Worm (Caenorhabditis elegans) whole organism, mixed stage, embryonic: Measurements from ENCODE around the gene ncx-9.

Source experiments
- M03D4.4 ChIP-seq: sonication (generic microtip); optimal IDR thresholded peaks from 2 replicates; lab custom pipeline; 2017; ENCODE audit warnings: mild to moderate bottlenecking, missing genetic modification characterization, missing compliant biosample characterization
- ceh-39 ChIP-seq: fragments of 150-350 bp; optimal IDR thresholded peaks from 2 replicates; lab custom pipeline; 2014; ENCODE audit warnings: missing biosample characterization, missing genetic modification characterization
- elt-3 ChIP-seq: fragments of 150-350 bp; optimal IDR thresholded peaks from 2 replicates; lab custom pipeline; 2014; ENCODE audit warnings: missing biosample characterization, missing genetic modification characterization
- lin-13 ChIP-seq: fragments of 150-350 bp; optimal IDR thresholded peaks from 2 replicates; lab custom pipeline; 2014; ENCODE audit warnings: missing biosample characterization, missing genetic modification characterization
- nhr-76 ChIP-seq: sonication (generic microtip); optimal IDR thresholded peaks from 2 replicates; lab custom pipeline; 2017; ENCODE audit warnings: missing biosample characterization, missing genetic modification characterization
- pha-4 ChIP-seq: fragments of 150-350 bp; optimal IDR thresholded peaks from 2 replicates; lab custom pipeline; 2018; ENCODE audit warnings: missing biosample characterization, missing genetic modification reagents, missing genetic modification characterization
- sptf-1 ChIP-seq: sonication (generic microtip); optimal IDR thresholded peaks from 2 replicates; lab custom pipeline; 2017; ENCODE audit warnings: mild to moderate bottlenecking, missing genetic modification characterization, moderate library complexity, missing compliant biosample characterization
- unc-120 ChIP-seq: sonication (generic microtip); optimal IDR thresholded peaks from 2 replicates; lab custom pipeline; 2017; ENCODE audit warnings: missing genetic modification characterization, missing compliant biosample characterization; ENCODE audit not compliant: poor library complexity, severe bottlenecking
- zip-8 ChIP-seq: fragments of 150-350 bp; optimal IDR thresholded peaks from 2 replicates; lab custom pipeline; 2014; ENCODE audit warnings: missing biosample characterization, missing genetic modification characterization
- ztf-11 ChIP-seq: fragments of 150-350 bp; optimal IDR thresholded peaks from 2 replicates; lab custom pipeline; 2014; ENCODE audit warnings: missing biosample characterization, missing genetic modification characterization

DNA sequence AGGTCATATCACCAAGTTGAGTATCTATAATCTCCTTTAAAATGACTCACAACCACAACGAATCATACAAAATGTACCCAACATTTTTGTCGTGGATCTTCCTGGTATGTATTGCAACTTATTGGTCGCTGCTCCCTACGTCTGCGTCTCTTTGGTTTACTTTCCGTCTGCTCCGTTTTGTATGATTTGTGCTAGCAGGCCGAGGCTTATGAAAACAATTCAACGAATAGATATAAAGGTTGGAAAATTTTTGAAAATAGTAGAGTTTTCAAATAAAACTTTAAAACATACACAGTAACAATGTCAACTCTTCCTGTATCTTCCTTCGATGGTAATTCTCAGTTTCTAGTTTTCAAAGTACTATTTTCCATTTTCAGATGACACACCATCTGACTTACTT lies 6.3 kb upstream of the ncx-9 start, which contains the start of gene srr-8:
- TF ChIP-seq lin-13 (tag; lab: Kevin White, UChicago) (no peak), zip-8 (no peak), elt-3 (tag; lab: Kevin White, UChicago) (no peak), sptf-1 (tag; lab: Kevin White, UChicago) (no peak), ztf-11 (no peak), M03D4.4 (tag; lab: Kevin White, UChicago) (no peak), ceh-39 (no peak), nhr-76 (tag; lab: Kevin White, UChicago) (no peak), unc-120 (tag; lab: Kevin White, UChicago) (no peak), pha-4 (tag; lab: Kevin White, UChicago) (no peak)
